Worm (Caenorhabditis elegans): Measurements from ENCODE around the gene mec-18.

ce11 chrX:4294957-4295356, 20.9 kb upstream of the mec-18 start:
- TF ChIP-seq sea-1 (GFP tag; conservative IDR thresholded peaks at IDR 0.05) (no peak), flt-1 (GFP tag; IDR thresholded peaks at IDR 0.05) (no peak), tbx-37 (GFP tag; conservative IDR thresholded peaks at IDR 0.05) (no peak), hmg-4 (GFP tag; optimal IDR thresholded peaks at IDR 0.05) (no peak), ama-1 (optimal IDR thresholded peaks at IDR 0.05) (no peak), hnd-1 (tag; optimal IDR thresholded peaks at IDR 0.05) (no peak), pes-1 (GFP tag; IDR thresholded peaks at IDR 0.05) (no peak), tbx-11 (GFP tag; IDR thresholded peaks at IDR 0.05) (no peak), scrt-1 (GFP tag; IDR thresholded peaks at IDR 0.05) (no peak), tra-4 (tag; optimal IDR thresholded peaks at IDR 0.05) (no peak)
